Fruit fly (Drosophila melanogaster): ENCODE results near the gene Fie.

dm6 chr3L:3866429-3866828, 25.9 kb upstream of the Fie start:
- TF ChIP-seq CG17806 (tag; optimal IDR thresholded peaks at IDR 0.05): no peak
- TF ChIP-seq Pif1A (GFP tag; optimal IDR thresholded peaks at IDR 0.05): no peak
- no peak for TF ChIP-seq D1 (tag; optimal IDR thresholded peaks at IDR 0.05)
- TF ChIP-seq Ets98B (GFP tag; IDR thresholded peaks at IDR 0.05): no peak
- no peak for TF ChIP-seq rn (GFP tag; IDR thresholded peaks at IDR 0.05)
- TF ChIP-seq CG12605 (GFP tag; IDR thresholded peaks at IDR 0.05): no peak
- TF ChIP-seq Pif1B (GFP tag; optimal IDR thresholded peaks at IDR 0.05): no peak
- TF ChIP-seq CG8301 (tag; optimal IDR thresholded peaks at IDR 0.05): no peak
- no peak for TF ChIP-seq Snoo (tag; optimal IDR thresholded peaks at IDR 0.05)
- TF ChIP-seq CG8159 (tag; optimal IDR thresholded peaks at IDR 0.05): no peak
- no peak for TF ChIP-seq CG15710 (tag; optimal IDR thresholded peaks at IDR 0.05)
- TF ChIP-seq CG10348 (GFP tag; IDR thresholded peaks at IDR 0.05): no peak
- TF ChIP-seq EcR (GFP tag; optimal IDR thresholded peaks at IDR 0.05): no peak
- no peak for TF ChIP-seq gl (tag; optimal IDR thresholded peaks at IDR 0.05)
